Worm (Caenorhabditis elegans): ENCODE data around the gene vang-1.

The vang-1 gene

DNA sequence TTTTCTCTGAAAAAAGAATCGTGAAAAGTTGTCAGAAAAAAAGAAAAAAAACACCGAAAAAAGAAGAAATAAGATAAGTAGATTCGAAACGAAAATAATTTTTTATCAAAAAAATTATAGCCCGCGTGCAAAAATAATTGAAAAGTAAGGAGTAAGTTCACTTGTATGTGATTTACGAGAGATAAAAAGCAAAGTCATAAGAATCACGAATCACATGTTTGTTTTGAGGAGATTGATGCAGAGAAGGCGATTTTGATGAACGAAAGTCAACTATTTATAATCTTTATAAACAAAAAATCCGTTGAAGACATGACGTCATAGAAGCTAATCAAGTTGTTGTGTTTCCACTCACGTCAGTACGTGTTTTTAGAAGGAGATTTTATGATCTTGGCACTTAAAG, 45.4 kb upstream of the vang-1 start, which contains the start of gene Y71H10B.1:
Gene Y71H10B.1 (minus strand): TSS at position 6 of the 400 bp plus-strand sequence.
- no peak for TF ChIP-seq dmd-4 (tag; optimal IDR thresholded peaks at IDR 0.05; ENCODE audit: borderline replicate concordance)
- no peak for TF ChIP-seq madf-2 (tag; optimal IDR thresholded peaks at IDR 0.05)
- TF ChIP-seq ceh-24 (tag; optimal IDR thresholded peaks at IDR 0.05): no peak
- no peak for TF ChIP-seq F13H6.1 (tag; optimal IDR thresholded peaks at IDR 0.05)
- no peak for TF ChIP-seq eyg-1 (tag; optimal IDR thresholded peaks at IDR 0.05)
- no peak for TF ChIP-seq T23F11.4 (GFP tag; optimal IDR thresholded peaks at IDR 0.05)
- no peak for TF ChIP-seq elt-2 (tag; optimal IDR thresholded peaks at IDR 0.05)
- no peak for TF ChIP-seq nfya-1 (tag; optimal IDR thresholded peaks at IDR 0.05)
- no peak for TF ChIP-seq ceh-34 (tag; optimal IDR thresholded peaks at IDR 0.05)
- TF ChIP-seq pax-1 (tag; optimal IDR thresholded peaks at IDR 0.05): no peak
- TF ChIP-seq mec-3 (tag; optimal IDR thresholded peaks at IDR 0.05; ENCODE audit: borderline replicate concordance): no peak
- TF ChIP-seq hlh-8 (tag; optimal IDR thresholded peaks at IDR 0.05): no peak
- no peak for TF ChIP-seq sox-4 (tag; optimal IDR thresholded peaks at IDR 0.05)
- TF ChIP-seq unc-42 (tag; optimal IDR thresholded peaks at IDR 0.05): no peak
- TF ChIP-seq ceh-31 (tag; optimal IDR thresholded peaks at IDR 0.05): no peak
- TF ChIP-seq ztf-16 (tag; optimal IDR thresholded peaks at IDR 0.05): no peak

DNA sequence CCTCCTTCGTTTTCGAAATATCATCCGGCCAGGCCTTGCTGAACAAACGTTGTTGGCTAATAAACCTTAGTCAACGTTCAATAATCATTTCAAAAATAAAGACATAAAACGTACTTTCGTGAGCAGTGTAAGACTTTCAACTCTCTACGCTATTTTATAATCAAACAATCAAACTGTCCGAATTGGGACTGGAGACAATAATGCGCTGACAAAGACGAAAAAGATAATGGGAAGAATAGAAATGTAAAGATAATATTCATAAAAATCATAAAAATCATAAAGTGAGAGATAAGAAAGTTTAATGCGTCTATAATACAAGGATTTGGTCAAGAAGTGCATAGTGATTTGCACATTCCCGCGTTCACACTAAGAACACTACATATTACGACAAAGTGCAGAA, 43.9 kb upstream of the vang-1 start:
- TF ChIP-seq elt-2 (tag; optimal IDR thresholded peaks at IDR 0.05) (peak; percentile 35), C08G9.2 (tag; optimal IDR thresholded peaks at IDR 0.05) (no peak), ceh-48 (tag; optimal IDR thresholded peaks at IDR 0.05) (no peak)

ce11 chrX:2843508-2843907, 42.1 kb upstream of the vang-1 start:
- TF ChIP-seq fax-1 (tag; optimal IDR thresholded peaks at IDR 0.05) (no peak), F13H6.1 (tag; optimal IDR thresholded peaks at IDR 0.05) (no peak), syd-9 (tag; optimal IDR thresholded peaks at IDR 0.05) (no peak), sox-2 (GFP tag; IDR thresholded peaks at IDR 0.05) (no peak), che-1 (tag; optimal IDR thresholded peaks at IDR 0.05) (no peak), tbx-2 (tag; optimal IDR thresholded peaks at IDR 0.05) (no peak), ceh-18 (tag; optimal IDR thresholded peaks at IDR 0.05) (no peak), ceh-48 (tag; optimal IDR thresholded peaks at IDR 0.05) (no peak), ceh-24 (tag; optimal IDR thresholded peaks at IDR 0.05) (no peak), hlh-8 (tag; optimal IDR thresholded peaks at IDR 0.05) (no peak), ceh-45 (GFP tag; IDR thresholded peaks at IDR 0.05) (no peak)

- TF ChIP-seq pqm-1 (tag; optimal IDR thresholded peaks at IDR 0.05) (peak; percentile 74), lin-11 (tag; optimal IDR thresholded peaks at IDR 0.05) (no peak), unc-86 (tag; optimal IDR thresholded peaks at IDR 0.05) (peak; percentile 29), fkh-6 (tag; optimal IDR thresholded peaks at IDR 0.05) (no peak), unc-3 (GFP tag; conservative IDR thresholded peaks at IDR 0.05) (no peak), unc-3 (tag; optimal IDR thresholded peaks at IDR 0.05) (peak; percentile 53), unc-42 (tag; optimal IDR thresholded peaks at IDR 0.05) (peak; percentile 78), ceh-22 (tag; optimal IDR thresholded peaks at IDR 0.05) (no peak), mec-3 (tag; optimal IDR thresholded peaks at IDR 0.05; ENCODE audit: borderline replicate concordance) (peak; percentile 50), ceh-24 (tag; optimal IDR thresholded peaks at IDR 0.05) (no peak), sox-4 (tag; optimal IDR thresholded peaks at IDR 0.05) (peak; percentile 68), sdc-2 (tag; optimal IDR thresholded peaks at IDR 0.05) (peak; percentile 89), zip-5 (tag; optimal IDR thresholded peaks at IDR 0.05) (peak; percentile 20), pax-1 (tag; optimal IDR thresholded peaks at IDR 0.05) (no peak), eyg-1 (tag; optimal IDR thresholded peaks at IDR 0.05) (peak; percentile 19), pag-3 (tag; optimal IDR thresholded peaks at IDR 0.05; ENCODE audit: borderline replicate concordance) (peak; percentile 69), lim-6 (tag; optimal IDR thresholded peaks at IDR 0.05) (peak; percentile 45), ama-1 (optimal IDR thresholded peaks at IDR 0.05) (no peak), ceh-34 (tag; optimal IDR thresholded peaks at IDR 0.05) (peak; percentile 96), gmeb-2 (tag; optimal IDR thresholded peaks at IDR 0.05) (no peak), hlh-8 (tag; optimal IDR thresholded peaks at IDR 0.05) (peak; percentile 76), ceh-31 (tag; optimal IDR thresholded peaks at IDR 0.05) (peak; percentile 94), ceh-18 (tag; optimal IDR thresholded peaks at IDR 0.05) (peak; percentile 98), hlh-30 (tag; optimal IDR thresholded peaks at IDR 0.05; ENCODE audit: insufficient read depth) (peak; percentile 46), dmd-4 (tag; optimal IDR thresholded peaks at IDR 0.05; ENCODE audit: borderline replicate concordance) (peak; percentile 65), ceh-9 (tag; optimal IDR thresholded peaks at IDR 0.05) (no peak), dve-1 (tag; optimal IDR thresholded peaks at IDR 0.05) (peak; percentile 68), hlh-15 (tag; optimal IDR thresholded peaks at IDR 0.05) (no peak), unc-55 (GFP tag; optimal IDR thresholded peaks at IDR 0.05) (peak; percentile 86), ceh-2 (tag; optimal IDR thresholded peaks at IDR 0.05) (peak; percentile 82), ceh-48 (tag; optimal IDR thresholded peaks at IDR 0.05) (peak; percentile 13), ceh-19 (GFP tag; optimal IDR thresholded peaks at IDR 0.05) (peak; percentile 80), madf-2 (tag; optimal IDR thresholded peaks at IDR 0.05) (peak; percentile 57)
Measured at ce11 chrX:2852388-2852908, 33.2 kb upstream of the vang-1 start, which contains the start of gene kin-29. Gene kin-29, minus strand, starts transcription at chrX:2852438.

Measured in whole organism, late embryonic.